Fruit fly (Drosophila melanogaster): ENCODE measurements around the gene Or22a.

Or22a gene

dm6 chr2L:1522397-1522796, 2.1 kb downstream of the Or22a start, which contains the start of gene Or22b:
Gene Or22b (plus strand): TSS chr2L:1522697.
- TF ChIP-seq CG16779 (tag; optimal IDR thresholded peaks at IDR 0.05) = no peak
- TF ChIP-seq Sox102F (GFP tag; optimal IDR thresholded peaks at IDR 0.05) = no peak
- no peak for TF ChIP-seq net (GFP tag; optimal IDR thresholded peaks at IDR 0.05)
- no peak for TF ChIP-seq CG4318 (GFP tag; optimal IDR thresholded peaks at IDR 0.05)
- no peak for TF ChIP-seq fd85E (GFP tag; optimal IDR thresholded peaks at IDR 0.05)
- no peak for TF ChIP-seq eg (GFP tag; IDR thresholded peaks at IDR 0.05)
- no peak for TF ChIP-seq CG8632 (GFP tag; optimal IDR thresholded peaks at IDR 0.05)
- TF ChIP-seq CG10631 (GFP tag; optimal IDR thresholded peaks at IDR 0.05) = no peak

dm6 chr2L:1535231-1535630, 14.9 kb downstream of the Or22a start:
- TF ChIP-seq salr (GFP tag; optimal IDR thresholded peaks at IDR 0.05) = no peak
- TF ChIP-seq Hr4 (GFP tag; optimal IDR thresholded peaks at IDR 0.05) = peak; percentile 10
- no peak for TF ChIP-seq Blimp-1 (GFP tag; optimal IDR thresholded peaks at IDR 0.05)
- TF ChIP-seq Lpt (GFP tag; optimal IDR thresholded peaks at IDR 0.05) = no peak
- TF ChIP-seq CG6163 (GFP tag; IDR thresholded peaks at IDR 0.05) = 0 out of 3 replicates have a peak, but pooled peaks have one; percentile 14
- TF ChIP-seq CG11294 (GFP tag; IDR thresholded peaks at IDR 0.05) = no peak
- peak; percentile 62 for TF ChIP-seq CG6276 (GFP tag; optimal IDR thresholded peaks at IDR 0.05)
- 0 out of 2 replicates have a peak, but pooled peaks have one; percentile 8 for TF ChIP-seq Gug (GFP tag; IDR thresholded peaks at IDR 0.05)
- no peak for TF ChIP-seq CG15336 (GFP tag; IDR thresholded peaks at IDR 0.05)
- TF ChIP-seq CG10631 (GFP tag; optimal IDR thresholded peaks at IDR 0.05) = no peak
- TF ChIP-seq CG8119 (GFP tag; IDR thresholded peaks at IDR 0.05) = 0 out of 3 replicates have a peak, but pooled peaks have one; percentile 16
- TF ChIP-seq CG6808 (GFP tag; optimal IDR thresholded peaks at IDR 0.05) = no peak
- no peak for TF ChIP-seq Ets96B (tag; optimal IDR thresholded peaks at IDR 0.05)
- TF ChIP-seq acj6 (GFP tag; optimal IDR thresholded peaks at IDR 0.05) = no peak
- TF ChIP-seq spab (GFP tag; optimal IDR thresholded peaks at IDR 0.05) = no peak
- TF ChIP-seq CG31627 (GFP tag; optimal IDR thresholded peaks at IDR 0.05) = no peak
- TF ChIP-seq CG11902 (GFP tag; optimal IDR thresholded peaks at IDR 0.05) = no peak
- TF ChIP-seq cyc (GFP tag; optimal IDR thresholded peaks at IDR 0.05) = no peak
- no peak for TF ChIP-seq fd85E (GFP tag; optimal IDR thresholded peaks at IDR 0.05)
- TF ChIP-seq Ets21C (GFP tag; optimal IDR thresholded peaks at IDR 0.05) = no peak
- TF ChIP-seq CG3032 (tag; optimal IDR thresholded peaks at IDR 0.05) = no peak
- TF ChIP-seq CG7368 (GFP tag; optimal IDR thresholded peaks at IDR 0.05) = no peak
- no peak for TF ChIP-seq net (GFP tag; optimal IDR thresholded peaks at IDR 0.05)
- peak; percentile 77 for TF ChIP-seq eg (GFP tag; IDR thresholded peaks at IDR 0.05)
- peak; percentile 18 for TF ChIP-seq Eip78C (GFP tag)
- peak; percentile 34 for TF ChIP-seq CG32006 (GFP tag; optimal IDR thresholded peaks at IDR 0.05)
- TF ChIP-seq CG4318 (GFP tag; optimal IDR thresholded peaks at IDR 0.05) = no peak

- TF ChIP-seq CG3919 (GFP tag; optimal IDR thresholded peaks at IDR 0.05) (peak; percentile 20), CG8119 (GFP tag; IDR thresholded peaks at IDR 0.05) (0 out of 3 replicates have a peak, but pooled peaks have one; percentile 36), CG6163 (GFP tag; IDR thresholded peaks at IDR 0.05) (peak; percentile 43; the same call in 1 of the 3 replicates), Blimp-1 (GFP tag; optimal IDR thresholded peaks at IDR 0.05) (no peak), CG32006 (GFP tag; optimal IDR thresholded peaks at IDR 0.05) (peak; percentile 61), Eip78C (GFP tag) (peak; percentile 68), Eip75B (GFP tag; optimal IDR thresholded peaks at IDR 0.05) (no peak), CG6276 (GFP tag; optimal IDR thresholded peaks at IDR 0.05) (peak; percentile 22), CG10669 (GFP tag; optimal IDR thresholded peaks at IDR 0.05) (no peak), CG15336 (GFP tag; IDR thresholded peaks at IDR 0.05) (peak; percentile 65), Sox102F (GFP tag; optimal IDR thresholded peaks at IDR 0.05) (no peak), vri (GFP tag; optimal IDR thresholded peaks at IDR 0.05) (no peak), ss (GFP tag; optimal IDR thresholded peaks at IDR 0.05) (no peak), eg (GFP tag; IDR thresholded peaks at IDR 0.05) (0 out of 3 replicates have a peak, but pooled peaks have one; percentile 45), esn (GFP tag; optimal IDR thresholded peaks at IDR 0.05) (no peak)
Measured at dm6 chr2L:1538132-1538531, 17.8 kb downstream of the Or22a start.
